Worm (Caenorhabditis elegans) whole organism, young adult: ENCODE results near the gene T03G6.3.

Source experiments
- B0019.2 ChIP-seq: fragments of 200-800 bp; sonication (Bioruptor generic); conservative IDR thresholded peaks from 2 replicates; pipeline ENCODE4 v1.3.6; 2022; ENCODE audit warnings: missing genetic modification reagents, missing genetic modification characterization, missing compliant biosample characterization
- C17E4.6 ChIP-seq: fragments of 200-800 bp; sonication (Bioruptor generic); IDR thresholded peaks from 2 replicates; pipeline ENCODE4 v1.3.6; 2022; ENCODE audit warnings: missing genetic modification reagents, missing genetic modification characterization, missing compliant biosample characterization
- F10E7.11 ChIP-seq: sonication (generic microtip); optimal IDR thresholded peaks from 2 replicates; lab custom pipeline; 2017; ENCODE audit warnings: mild to moderate bottlenecking, missing genetic modification characterization, moderate library complexity, missing compliant biosample characterization
- F22D6.2 ChIP-seq: sonication (generic microtip); optimal IDR thresholded peaks from 2 replicates; lab custom pipeline; 2016; ENCODE audit warnings: mild to moderate bottlenecking, missing genetic modification characterization, missing compliant biosample characterization
- F49E8.2 ChIP-seq: sonication (generic microtip); optimal IDR thresholded peaks from 3 replicates; lab custom pipeline; 2017; ENCODE audit warnings: missing genetic modification characterization, mild to moderate bottlenecking, missing compliant biosample characterization, antibody characterized with exemption, moderate library complexity; ENCODE audit not compliant: insufficient read depth
- F52B5.7 ChIP-seq: sonication (generic microtip); optimal IDR thresholded peaks from 2 replicates; lab custom pipeline; 2016; ENCODE audit warnings: mild to moderate bottlenecking, missing genetic modification characterization, missing compliant biosample characterization
- F55B11.4 ChIP-seq: sonication (generic microtip); optimal IDR thresholded peaks from 2 replicates; lab custom pipeline; 2016; ENCODE audit warnings: missing compliant biosample characterization, missing genetic modification characterization, borderline replicate concordance; ENCODE audit not compliant: insufficient read depth
- K12H6.12 ChIP-seq: fragments of 200-800 bp; sonication (Bioruptor generic); optimal IDR thresholded peaks from 2 replicates; lab custom pipeline; 2018; ENCODE audit warnings: mild to moderate bottlenecking, missing genetic modification characterization, missing compliant biosample characterization
- Y53F4B.3 ChIP-seq: fragments of 200-800 bp; sonication (Bioruptor generic); IDR thresholded peaks from 2 replicates; pipeline ENCODE4 v1.3.6; 2022; ENCODE audit warnings: missing genetic modification reagents, missing genetic modification characterization, missing compliant biosample characterization
- Y56A3A.18 ChIP-seq: fragments of 200-800 bp; sonication (Bioruptor generic); IDR thresholded peaks from 2 replicates; pipeline ENCODE4 v1.3.6; 2022; ENCODE audit warnings: missing genetic modification reagents, missing genetic modification characterization, missing compliant biosample characterization
- ama-1 ChIP-seq, 3 experiments: fragments of 150-350 bp in 1 of 3; sonication (generic microtip) in 2 of 3; optimal IDR thresholded peaks; 2 replicates each; lab custom pipeline; 2014 to 2018; ENCODE audit warnings: missing biosample characterization in 2 of 3, missing genetic modification characterization in 2 of 3, missing genetic modification reagents in 2 of 3
- atf-7 ChIP-seq: sonication (generic microtip); optimal IDR thresholded peaks from 2 replicates; lab custom pipeline; 2017; ENCODE audit warnings: mild to moderate bottlenecking, missing genetic modification characterization, missing compliant biosample characterization
- attf-5 ChIP-seq: fragments of 200-800 bp; sonication (Bioruptor generic); optimal IDR thresholded peaks from 2 replicates; lab custom pipeline; 2018; ENCODE audit warnings: mild to moderate bottlenecking, missing genetic modification characterization, missing compliant biosample characterization
- ceh-100 ChIP-seq: fragments of 200-800 bp; sonication (Bioruptor generic); IDR thresholded peaks from 2 replicates; pipeline ENCODE4 v1.3.6; 2022; ENCODE audit warnings: missing genetic modification reagents, missing genetic modification characterization, missing compliant biosample characterization
- ceh-27 ChIP-seq: fragments of 200-800 bp; sonication (Bioruptor generic); optimal IDR thresholded peaks from 2 replicates; lab custom pipeline; 2018; ENCODE audit warnings: mild to moderate bottlenecking, missing genetic modification characterization, moderate library complexity, missing compliant biosample characterization
- ceh-58 ChIP-seq: fragments of 200-800 bp; sonication (Bioruptor generic); IDR thresholded peaks from 2 replicates; pipeline ENCODE4 v1.3.6; 2022; ENCODE audit warnings: missing genetic modification characterization, missing compliant biosample characterization
- ceh-79 ChIP-seq: sonication (generic microtip); optimal IDR thresholded peaks from 2 replicates; lab custom pipeline; 2017; ENCODE audit warnings: mild to moderate bottlenecking, missing genetic modification characterization, missing compliant biosample characterization
- chd-7 ChIP-seq: sonication (generic microtip); optimal IDR thresholded peaks from 2 replicates; lab custom pipeline; 2016; ENCODE audit warnings: mild to moderate bottlenecking, missing genetic modification characterization, moderate library complexity, missing compliant biosample characterization
- dpff-1 ChIP-seq: sonication (generic microtip); optimal IDR thresholded peaks from 2 replicates; lab custom pipeline; 2017; ENCODE audit warnings: mild to moderate bottlenecking, missing genetic modification characterization, missing compliant biosample characterization
- dpl-1 ChIP-seq: fragments of 150-350 bp; optimal IDR thresholded peaks from 2 replicates; lab custom pipeline; 2014; ENCODE audit warnings: missing biosample characterization, missing genetic modification reagents, missing genetic modification characterization
- efl-1 ChIP-seq: fragments of 150-350 bp; optimal IDR thresholded peaks from 2 replicates; lab custom pipeline; 2014; ENCODE audit warnings: missing biosample characterization, missing genetic modification reagents, missing genetic modification characterization
- egl-44 ChIP-seq: fragments of 200-800 bp; sonication (Bioruptor generic); IDR thresholded peaks from 2 replicates; pipeline ENCODE4 v1.3.6; 2022; ENCODE audit warnings: missing genetic modification reagents, missing genetic modification characterization, missing compliant biosample characterization
- egrh-3 ChIP-seq: fragments of 200-800 bp; sonication (Bioruptor generic); IDR thresholded peaks from 2 replicates; pipeline ENCODE4 v1.3.6; 2022; ENCODE audit warnings: missing genetic modification reagents, missing genetic modification characterization, missing compliant biosample characterization
- gei-17 ChIP-seq: fragments of 200-800 bp; sonication (Bioruptor generic); optimal IDR thresholded peaks from 2 replicates; lab custom pipeline; 2018; ENCODE audit warnings: mild to moderate bottlenecking, missing genetic modification characterization, missing compliant biosample characterization
- hmg-1.2 ChIP-seq: fragments of 200-800 bp; sonication (Bioruptor generic); IDR thresholded peaks from 2 replicates; pipeline ENCODE4 v1.3.6; 2022; ENCODE audit warnings: missing genetic modification reagents, missing genetic modification characterization, missing compliant biosample characterization
- hsf-1 ChIP-seq: fragments of 200-800 bp; sonication (Bioruptor generic); IDR thresholded peaks from 2 replicates; pipeline ENCODE4 v1.3.6; 2022; ENCODE audit warnings: missing genetic modification reagents, missing genetic modification characterization, missing compliant biosample characterization
- lsl-1 ChIP-seq: fragments of 200-800 bp; sonication (Bioruptor generic); optimal IDR thresholded peaks from 2 replicates; lab custom pipeline; 2018; ENCODE audit warnings: mild to moderate bottlenecking, missing genetic modification characterization, moderate library complexity, missing compliant biosample characterization
- mxl-1 ChIP-seq: sonication (generic microtip); optimal IDR thresholded peaks from 2 replicates; lab custom pipeline; 2016; ENCODE audit warnings: missing genetic modification characterization, missing compliant biosample characterization
- nfya-2 ChIP-seq: fragments of 200-800 bp; sonication (Bioruptor generic); IDR thresholded peaks from 2 replicates; pipeline ENCODE4 v1.3.6; 2022; ENCODE audit warnings: missing genetic modification reagents, missing genetic modification characterization, missing compliant biosample characterization
- nhr-179 ChIP-seq: sonication (generic microtip); optimal IDR thresholded peaks from 2 replicates; lab custom pipeline; 2016; ENCODE audit warnings: mild to moderate bottlenecking, missing genetic modification characterization, missing compliant biosample characterization
- nhr-90 ChIP-seq: sonication (generic microtip); optimal IDR thresholded peaks from 2 replicates; lab custom pipeline; 2016; ENCODE audit warnings: missing genotype, mild to moderate bottlenecking, missing genetic modification characterization, missing compliant biosample characterization
- pbrm-1 ChIP-seq: fragments of 200-800 bp; sonication (Bioruptor generic); IDR thresholded peaks from 2 replicates; pipeline ENCODE4 v1.3.6; 2022; ENCODE audit warnings: missing genetic modification reagents, missing genetic modification characterization, missing compliant biosample characterization
- rec-8 ChIP-seq, 2 experiments: sonication (generic microtip); optimal IDR thresholded peaks; 2 replicates each; lab custom pipeline; 2016; ENCODE audit warnings: mild to moderate bottlenecking in 2 of 2, missing genetic modification characterization in 2 of 2, missing genetic modification reagents in 2 of 2, missing genotype in 2 of 2, missing biosample characterization in 1 of 2, missing compliant biosample characterization in 1 of 2, moderate library complexity in 1 of 2
- repo-1 ChIP-seq: sonication (generic microtip); optimal IDR thresholded peaks from 2 replicates; lab custom pipeline; 2017; ENCODE audit warnings: mild to moderate bottlenecking, missing genetic modification characterization, missing compliant biosample characterization
- rpc-1 ChIP-seq, 2 experiments: fragments of 150-350 bp in 1 of 2; sonication (generic microtip) in 1 of 2; optimal IDR thresholded peaks; 2 replicates each; lab custom pipeline; 2014 to 2018; ENCODE audit warnings: missing biosample characterization in 1 of 2, missing genetic modification characterization in 1 of 2, missing genetic modification reagents in 1 of 2, missing genotype in 1 of 2
- snpc-1.3 ChIP-seq: sonication (generic microtip); optimal IDR thresholded peaks from 2 replicates; lab custom pipeline; 2017; ENCODE audit warnings: missing genetic modification characterization, mild to moderate bottlenecking, missing compliant biosample characterization, antibody characterized with exemption, moderate library complexity, missing genotype, missing genetic modification reagents; ENCODE audit not compliant: insufficient read depth
- somi-1 ChIP-seq: fragments of 200-800 bp; sonication (Bioruptor generic); optimal IDR thresholded peaks from 2 replicates; lab custom pipeline; 2018; ENCODE audit warnings: mild to moderate bottlenecking, missing genetic modification characterization, missing compliant biosample characterization
- tlf-1 ChIP-seq: fragments of 200-800 bp; sonication (Bioruptor generic); optimal IDR thresholded peaks from 2 replicates; lab custom pipeline; 2018; ENCODE audit warnings: mild to moderate bottlenecking, missing genetic modification characterization, missing compliant biosample characterization
- unc-130 ChIP-seq: sonication (generic microtip); optimal IDR thresholded peaks from 2 replicates; lab custom pipeline; 2016; ENCODE audit warnings: missing genetic modification reagents, missing genetic modification characterization, missing compliant biosample characterization
- unc-62 ChIP-seq: fragments of 150-350 bp; optimal IDR thresholded peaks from 2 replicates; lab custom pipeline; 2014; ENCODE audit warnings: missing biosample characterization, missing genetic modification reagents, missing genetic modification characterization
- xnd-1 ChIP-seq: sonication (generic microtip); optimal IDR thresholded peaks from 2 replicates; lab custom pipeline; 2016; ENCODE audit warnings: missing genotype, missing genetic modification reagents, missing genetic modification characterization, missing compliant biosample characterization
- zfh-2 ChIP-seq: fragments of 200-800 bp; sonication (Bioruptor generic); conservative IDR thresholded peaks from 2 replicates; pipeline ENCODE4 v1.3.6; 2022; ENCODE audit warnings: missing genetic modification reagents, missing genetic modification characterization, missing compliant biosample characterization
- ztf-25 ChIP-seq: fragments of 200-800 bp; sonication (Bioruptor generic); IDR thresholded peaks from 2 replicates; pipeline ENCODE4 v1.3.6; 2022; ENCODE audit warnings: missing genetic modification reagents, missing genetic modification characterization, missing compliant biosample characterization
- ztf-3 ChIP-seq: fragments of 200-800 bp; sonication (Bioruptor generic); optimal IDR thresholded peaks from 2 replicates; lab custom pipeline; 2018; ENCODE audit warnings: mild to moderate bottlenecking, missing genetic modification characterization, missing compliant biosample characterization

T03G6.3 gene

ce11 chrX:2598833-2599279 is 16.7 kb downstream of the T03G6.3 start (continued):
- TF ChIP-seq dpl-1 = no peak
- no peak for TF ChIP-seq egl-44 (GFP tag; lab: Robert Waterston, UW)
- TF ChIP-seq ceh-79 (tag; lab: Kevin White, UChicago) = no peak
- no peak for TF ChIP-seq repo-1
- no peak for TF ChIP-seq mxl-1 (tag; lab: Kevin White, UChicago)
- TF ChIP-seq unc-130 = no peak
- peak; percentile 95 for TF ChIP-seq zfh-2 (GFP tag; lab: Robert Waterston, UW)
- no peak for TF ChIP-seq pbrm-1
- no peak for TF ChIP-seq rec-8 (tag; optimal IDR thresholded peaks at IDR 0.05; lab: Kevin White, UChicago)
- TF ChIP-seq F55B11.4 (tag; lab: Kevin White, UChicago) = no peak
- TF ChIP-seq unc-62 (GFP tag; lab: Kevin White, UChicago) = no peak
- TF ChIP-seq ama-1 (optimal IDR thresholded peaks at IDR 0.05; lab: Kevin White, UChicago) = no peak
- no peak for TF ChIP-seq ama-1 (GFP tag; optimal IDR thresholded peaks at IDR 0.05; lab: Kevin White, UChicago)
- peak; percentile 36 for TF ChIP-seq attf-5 (GFP tag; lab: Kevin White, UChicago)
- TF ChIP-seq Y56A3A.18 (GFP tag; lab: Robert Waterston, UW) = no peak
- no peak for TF ChIP-seq nhr-90
- no peak for TF ChIP-seq hsf-1
- no peak for TF ChIP-seq tlf-1
- TF ChIP-seq Y53F4B.3 = no peak
- no peak for TF ChIP-seq rpc-1 (optimal IDR thresholded peaks at IDR 0.05; lab: Kevin White, UChicago)
- TF ChIP-seq rpc-1 (tag; optimal IDR thresholded peaks at IDR 0.05; lab: Kevin White, UChicago) = no peak
- TF ChIP-seq lsl-1 (GFP tag; lab: Kevin White, UChicago) = no peak
- no peak for TF ChIP-seq B0019.2 (GFP tag; lab: Robert Waterston, UW)
- no peak for TF ChIP-seq dpff-1
- TF ChIP-seq F52B5.7 (tag; lab: Kevin White, UChicago) = no peak
- no peak for TF ChIP-seq ztf-3
- TF ChIP-seq somi-1 (GFP tag; lab: Kevin White, UChicago) = peak; percentile 57
- TF ChIP-seq F10E7.11 = no peak
- no peak for TF ChIP-seq xnd-1 (tag; lab: Kevin White, UChicago)
- no peak for TF ChIP-seq C17E4.6 (GFP tag; lab: Robert Waterston, UW)
- peak; percentile 5 for TF ChIP-seq ceh-27 (GFP tag; lab: Kevin White, UChicago)
- no peak for TF ChIP-seq nhr-179 (tag; lab: Kevin White, UChicago)
- no peak for TF ChIP-seq ceh-100 (GFP tag; lab: Robert Waterston, UW)
- no peak for TF ChIP-seq F22D6.2 (tag; lab: Kevin White, UChicago)
- TF ChIP-seq chd-7 (tag; lab: Kevin White, UChicago) = peak; percentile 40
- no peak for TF ChIP-seq ceh-58 (GFP tag; lab: Robert Waterston, UW)
- peak; percentile 60 for TF ChIP-seq egrh-3 (GFP tag; lab: Robert Waterston, UW)
- no peak for TF ChIP-seq nfya-2
- TF ChIP-seq ztf-25 (GFP tag; lab: Robert Waterston, UW) = no peak
- peak; percentile 27 for TF ChIP-seq gei-17 (GFP tag; lab: Kevin White, UChicago)
- no peak for TF ChIP-seq atf-7 (tag; lab: Kevin White, UChicago)
- no peak; the same call in 1 of the 2 replicates for TF ChIP-seq hmg-1.2 (GFP tag; lab: Robert Waterston, UW)
- no peak for TF ChIP-seq F49E8.2 (tag; lab: Kevin White, UChicago)
- no peak for TF ChIP-seq efl-1 (GFP tag; lab: Kevin White, UChicago)
- TF ChIP-seq K12H6.12 (tag; lab: Kevin White, UChicago) = peak; percentile 81
- TF ChIP-seq snpc-1.3 = no peak
